Worm (Caenorhabditis elegans) whole organism, midembryonic: Measurements from ENCODE around the gene ace-1.

Experiments
- T22C8.4 ChIP-seq: fragments of 200-800 bp; sonication (Bioruptor generic); IDR thresholded peaks from 2 replicates; pipeline ENCODE4 v1.3.6; 2022; ENCODE audit warnings: missing genetic modification characterization, missing compliant biosample characterization
- cog-1 ChIP-seq: sonication (generic microtip); optimal IDR thresholded peaks from 2 replicates; lab custom pipeline; 2016; ENCODE audit warnings: missing genetic modification characterization, missing compliant biosample characterization
- flt-1 ChIP-seq: fragments of 200-800 bp; sonication (Bioruptor generic); IDR thresholded peaks from 2 replicates; pipeline ENCODE4 v1.3.6; 2022; ENCODE audit warnings: missing genetic modification characterization, missing compliant biosample characterization
- ref-1 ChIP-seq: fragments of 200-800 bp; sonication (Bioruptor generic); conservative IDR thresholded peaks from 2 replicates; pipeline ENCODE4 v1.3.6; 2022; ENCODE audit warnings: missing genetic modification reagents, missing genetic modification characterization, missing compliant biosample characterization
- ztf-23 ChIP-seq: fragments of 200-800 bp; sonication (Bioruptor generic); IDR thresholded peaks from 2 replicates; pipeline ENCODE4 v1.3.6; 2022; ENCODE audit warnings: missing genetic modification reagents, missing genetic modification characterization, missing compliant biosample characterization
- ztf-29 ChIP-seq: fragments of 200-800 bp; sonication (Bioruptor generic); IDR thresholded peaks from 2 replicates; pipeline ENCODE4 v1.3.6; 2022; ENCODE audit warnings: missing genetic modification reagents, missing genetic modification characterization, missing compliant biosample characterization

- no peak for TF ChIP-seq ref-1 (GFP tag; lab: Robert Waterston, UW)
- no peak for TF ChIP-seq flt-1 (GFP tag; lab: Robert Waterston, UW)
- no peak for TF ChIP-seq cog-1 (tag; lab: Kevin White, UChicago)
- TF ChIP-seq T22C8.4 (GFP tag; lab: Robert Waterston, UW) = no peak
- TF ChIP-seq ztf-23 (GFP tag; lab: Robert Waterston, UW) = no peak
- TF ChIP-seq ztf-29 (GFP tag; lab: Robert Waterston, UW) = no peak
These were observed 3.5 kb upstream of the ace-1 start for ce11 chrX:16363637-16364036.
